Fruit fly (Drosophila melanogaster) whole organism, prepupa: ENCODE results near the gene Miga.

Experiments
- CG10631 ChIP-seq: fragments of 200-800 bp; sonication (Bioruptor generic); optimal IDR thresholded peaks from 2 replicates; lab custom pipeline; 2016; ENCODE audit warnings: missing biosample characterization, missing genetic modification characterization
- CG10669 ChIP-seq: fragments of 200-800 bp; sonication (Bioruptor generic); optimal IDR thresholded peaks from 3 replicates; lab custom pipeline; 2018; ENCODE audit warnings: missing biosample characterization, mild to moderate bottlenecking, missing genetic modification characterization, moderate library complexity
- CG11294 ChIP-seq: fragments of 200-800 bp; sonication (Bioruptor generic); IDR thresholded peaks from 2 replicates; pipeline ENCODE4 v1.3.6; 2022; ENCODE audit warnings: missing biosample characterization, missing genetic modification characterization
- CG11762 ChIP-seq: fragments of 200-800 bp; sonication (Bioruptor generic); optimal IDR thresholded peaks from 3 replicates; lab custom pipeline; 2016; ENCODE audit warnings: missing biosample characterization, missing genetic modification characterization; ENCODE audit not compliant: insufficient read depth
- CG11902 ChIP-seq: fragments of 200-800 bp; sonication (Bioruptor generic); optimal IDR thresholded peaks from 3 replicates; lab custom pipeline; 2016; ENCODE audit warnings: missing biosample characterization, missing genetic modification characterization
- CG15336 ChIP-seq: fragments of 200-800 bp; sonication (Bioruptor generic); IDR thresholded peaks from 2 replicates; pipeline ENCODE4 v1.3.6; 2022; ENCODE audit warnings: missing biosample characterization, missing genetic modification characterization
- CG1621 ChIP-seq: fragments of 200-800 bp; sonication (Bioruptor generic); optimal IDR thresholded peaks from 3 replicates; lab custom pipeline; 2018; ENCODE audit warnings: missing biosample characterization, mild to moderate bottlenecking, missing genetic modification characterization
- CG16779 ChIP-seq: fragments of 200-800 bp; sonication (Bioruptor generic); optimal IDR thresholded peaks from 3 replicates; lab custom pipeline; 2017; ENCODE audit warnings: missing biosample characterization, mild to moderate bottlenecking, missing genetic modification characterization
- CG3032 ChIP-seq: fragments of 200-800 bp; optimal IDR thresholded peaks from 2 replicates; lab custom pipeline; 2019; ENCODE audit warnings: missing biosample characterization, mild to moderate bottlenecking, missing genetic modification characterization, moderate library complexity
- CG31627 ChIP-seq: fragments of 200-800 bp; sonication (Bioruptor generic); optimal IDR thresholded peaks from 3 replicates; lab custom pipeline; 2016; ENCODE audit warnings: missing biosample characterization, missing genetic modification characterization
- CG32006 ChIP-seq: fragments of 200-800 bp; sonication (Bioruptor generic); optimal IDR thresholded peaks from 3 replicates; lab custom pipeline; 2017; ENCODE audit warnings: missing biosample characterization, mild to moderate bottlenecking, missing genetic modification characterization
- CG34406 ChIP-seq: fragments of 200-800 bp; sonication (Bioruptor generic); optimal IDR thresholded peaks from 3 replicates; lab custom pipeline; 2016; ENCODE audit warnings: missing biosample characterization, missing genetic modification characterization
- CG3919 ChIP-seq: fragments of 200-800 bp; sonication (Bioruptor generic); optimal IDR thresholded peaks from 3 replicates; lab custom pipeline; 2016; ENCODE audit warnings: missing biosample characterization, missing genetic modification characterization
- CG4318 ChIP-seq: fragments of 200-800 bp; sonication (Bioruptor generic); optimal IDR thresholded peaks from 3 replicates; lab custom pipeline; 2017; ENCODE audit warnings: missing biosample characterization, mild to moderate bottlenecking, missing genetic modification characterization
- CG6163 ChIP-seq: fragments of 200-800 bp; sonication (Bioruptor generic); IDR thresholded peaks from 3 replicates; pipeline ENCODE4 v1.3.6; 2022; ENCODE audit warnings: missing biosample characterization, missing genetic modification characterization
- CG6276 ChIP-seq: fragments of 200-800 bp; sonication (Bioruptor generic); optimal IDR thresholded peaks from 2 replicates; lab custom pipeline; 2017; ENCODE audit warnings: missing biosample characterization, mild to moderate bottlenecking, missing genetic modification characterization
- CG6792 ChIP-seq: fragments of 200-800 bp; sonication (Bioruptor generic); optimal IDR thresholded peaks from 3 replicates; lab custom pipeline; 2016; ENCODE audit warnings: missing biosample characterization, missing genetic modification characterization
- CG6808 ChIP-seq: fragments of 200-800 bp; sonication (Bioruptor generic); optimal IDR thresholded peaks from 3 replicates; lab custom pipeline; 2017; ENCODE audit warnings: missing biosample characterization, missing genetic modification characterization, mild to moderate bottlenecking, moderate library complexity, missing genetic modification reagents
- CG6854 ChIP-seq: fragments of 200-800 bp; sonication (Bioruptor generic); optimal IDR thresholded peaks from 2 replicates; lab custom pipeline; 2017; ENCODE audit warnings: missing biosample characterization, mild to moderate bottlenecking, missing genetic modification characterization
- CG8119 ChIP-seq: fragments of 200-800 bp; sonication (Bioruptor generic); IDR thresholded peaks from 3 replicates; pipeline ENCODE4 v1.3.6; 2022; ENCODE audit warnings: missing biosample characterization, missing genetic modification characterization
- CG8319 ChIP-seq: fragments of 200-800 bp; sonication (Bioruptor generic); optimal IDR thresholded peaks from 3 replicates; lab custom pipeline; 2016; ENCODE audit warnings: missing biosample characterization, missing genetic modification characterization
- CG8632 ChIP-seq: fragments of 200-800 bp; sonication (Bioruptor generic); optimal IDR thresholded peaks from 3 replicates; lab custom pipeline; 2016; ENCODE audit warnings: missing biosample characterization, missing genetic modification characterization
- CG9139 ChIP-seq: fragments of 200-800 bp; sonication (Bioruptor generic); optimal IDR thresholded peaks from 3 replicates; lab custom pipeline; 2017; ENCODE audit warnings: missing biosample characterization, mild to moderate bottlenecking, missing genetic modification characterization
- Eip75B ChIP-seq: fragments of 200-800 bp; sonication (Bioruptor generic); optimal IDR thresholded peaks from 3 replicates; lab custom pipeline; 2016; ENCODE audit warnings: missing biosample characterization, missing genetic modification characterization
- Eip78C ChIP-seq: fragments of 200-800 bp; sonication (Bioruptor generic); peaks from one replicate; lab custom pipeline; 2016; ENCODE audit warnings: missing biosample characterization, missing genetic modification characterization
- Eip93F ChIP-seq: fragments of 200-800 bp; sonication (Bioruptor generic); optimal IDR thresholded peaks from 2 replicates; lab custom pipeline; 2016; ENCODE audit warnings: missing biosample characterization, mild to moderate bottlenecking, missing genetic modification characterization
- Ets96B ChIP-seq: fragments of 200-800 bp; optimal IDR thresholded peaks from 2 replicates; lab custom pipeline; 2019; ENCODE audit warnings: missing biosample characterization, mild to moderate bottlenecking, missing genetic modification characterization, moderate library complexity
- Gug ChIP-seq: fragments of 200-800 bp; sonication (Bioruptor generic); IDR thresholded peaks from 2 replicates; pipeline ENCODE4 v1.3.6; 2022; ENCODE audit warnings: missing biosample characterization, missing genetic modification characterization
- Hr38 ChIP-seq: sonication (Bioruptor generic); optimal IDR thresholded peaks from 2 replicates; lab custom pipeline; 2016; ENCODE audit warnings: missing biosample characterization, missing genetic modification characterization
- Hr39 ChIP-seq: fragments of 200-800 bp; sonication (Bioruptor generic); optimal IDR thresholded peaks from 2 replicates; lab custom pipeline; 2016; ENCODE audit warnings: missing biosample characterization, missing genetic modification characterization
- Hr4 ChIP-seq: fragments of 200-800 bp; sonication (Bioruptor generic); optimal IDR thresholded peaks from 3 replicates; lab custom pipeline; 2016; ENCODE audit warnings: missing biosample characterization, missing genetic modification characterization
- Lpt ChIP-seq: fragments of 200-800 bp; sonication (Bioruptor generic); optimal IDR thresholded peaks from 3 replicates; lab custom pipeline; 2016; ENCODE audit warnings: missing biosample characterization, missing genetic modification characterization
- Met ChIP-seq: fragments of 200-800 bp; sonication (Bioruptor generic); optimal IDR thresholded peaks from 3 replicates; lab custom pipeline; 2016; ENCODE audit warnings: missing biosample characterization, missing genetic modification characterization
- OdsH ChIP-seq: fragments of 200-800 bp; sonication (Bioruptor generic); optimal IDR thresholded peaks from 3 replicates; lab custom pipeline; 2016; ENCODE audit warnings: missing biosample characterization, missing genetic modification characterization
- Smox ChIP-seq: fragments of 200-800 bp; sonication (Bioruptor generic); optimal IDR thresholded peaks from 3 replicates; lab custom pipeline; 2016; ENCODE audit warnings: missing biosample characterization, missing genetic modification characterization
- Sox102F ChIP-seq: fragments of 200-800 bp; sonication (Bioruptor generic); optimal IDR thresholded peaks from 2 replicates; lab custom pipeline; 2016; ENCODE audit warnings: missing biosample characterization, mild to moderate bottlenecking, missing genetic modification characterization
- Sox14 ChIP-seq: fragments of 200-800 bp; sonication (Bioruptor generic); optimal IDR thresholded peaks from 3 replicates; lab custom pipeline; 2016; ENCODE audit warnings: missing biosample characterization, missing genetic modification characterization
- Sox15 ChIP-seq: fragments of 200-800 bp; sonication (Bioruptor generic); optimal IDR thresholded peaks from 3 replicates; lab custom pipeline; 2016; ENCODE audit warnings: missing biosample characterization, missing genetic modification characterization
- acj6 ChIP-seq: fragments of 200-800 bp; sonication (Bioruptor generic); optimal IDR thresholded peaks from 3 replicates; lab custom pipeline; 2016; ENCODE audit warnings: missing biosample characterization, missing genetic modification characterization
- cyc ChIP-seq: fragments of 200-800 bp; sonication (Bioruptor generic); optimal IDR thresholded peaks from 3 replicates; lab custom pipeline; 2016; ENCODE audit warnings: missing biosample characterization, missing genetic modification characterization
- dac ChIP-seq: fragments of 200-800 bp; sonication (Bioruptor generic); optimal IDR thresholded peaks from 2 replicates; lab custom pipeline; 2017; ENCODE audit warnings: missing biosample characterization, mild to moderate bottlenecking, missing genetic modification characterization
- esn ChIP-seq: fragments of 200-800 bp; sonication (Bioruptor generic); optimal IDR thresholded peaks from 2 replicates; lab custom pipeline; 2016; ENCODE audit warnings: missing biosample characterization, mild to moderate bottlenecking, missing genetic modification characterization, moderate library complexity
- fd59A ChIP-seq: fragments of 200-800 bp; sonication (Bioruptor generic); optimal IDR thresholded peaks from 2 replicates; lab custom pipeline; 2017; ENCODE audit warnings: missing biosample characterization, mild to moderate bottlenecking, missing genetic modification characterization, missing genetic modification reagents
- fd85E ChIP-seq: fragments of 200-800 bp; sonication (Bioruptor generic); optimal IDR thresholded peaks from 3 replicates; lab custom pipeline; 2016; ENCODE audit warnings: missing biosample characterization, missing genetic modification characterization
- fkh ChIP-seq: fragments of 200-800 bp; sonication (Bioruptor generic); optimal IDR thresholded peaks from 3 replicates; lab custom pipeline; 2017; ENCODE audit warnings: missing biosample characterization, mild to moderate bottlenecking, missing genetic modification characterization, moderate library complexity
- lz ChIP-seq: fragments of 200-800 bp; sonication (Bioruptor generic); optimal IDR thresholded peaks from 3 replicates; lab custom pipeline; 2016; ENCODE audit warnings: missing biosample characterization, missing genetic modification characterization
- net ChIP-seq: fragments of 200-800 bp; sonication (Bioruptor generic); optimal IDR thresholded peaks from 3 replicates; lab custom pipeline; 2016; ENCODE audit warnings: missing biosample characterization, missing genetic modification characterization
- pdm3 ChIP-seq: fragments of 200-800 bp; sonication (Bioruptor generic); optimal IDR thresholded peaks from 3 replicates; lab custom pipeline; 2016; ENCODE audit warnings: missing biosample characterization, missing genetic modification characterization
- salr ChIP-seq, 2 experiments: fragments of 200-800 bp; sonication (Bioruptor generic); optimal IDR thresholded peaks; 3 replicates each; lab custom pipeline; 2016 to 2018; ENCODE audit warnings: missing biosample characterization in 2 of 2, missing genetic modification characterization in 2 of 2, mild to moderate bottlenecking in 1 of 2
- spab ChIP-seq: fragments of 200-800 bp; sonication (Bioruptor generic); optimal IDR thresholded peaks from 2 replicates; lab custom pipeline; 2017; ENCODE audit warnings: missing biosample characterization, mild to moderate bottlenecking, missing genetic modification characterization, missing genetic modification reagents
- ss ChIP-seq, 2 experiments: fragments of 200-800 bp; sonication (Bioruptor generic); optimal IDR thresholded peaks; 2 replicates in 1 of 2; 3 replicates in 1 of 2; lab custom pipeline; 2017 to 2018; ENCODE audit warnings: mild to moderate bottlenecking in 2 of 2, missing biosample characterization in 2 of 2, missing genetic modification characterization in 2 of 2, moderate library complexity in 1 of 2
- svp ChIP-seq: fragments of 200-800 bp; sonication (Bioruptor generic); peaks from one replicate; lab custom pipeline; 2016; ENCODE audit warnings: missing biosample characterization, missing genetic modification characterization
- vri ChIP-seq: fragments of 200-800 bp; sonication (Bioruptor generic); optimal IDR thresholded peaks from 3 replicates; lab custom pipeline; 2016; ENCODE audit warnings: missing biosample characterization, mild to moderate bottlenecking, missing genetic modification characterization

The Miga gene

DNA sequence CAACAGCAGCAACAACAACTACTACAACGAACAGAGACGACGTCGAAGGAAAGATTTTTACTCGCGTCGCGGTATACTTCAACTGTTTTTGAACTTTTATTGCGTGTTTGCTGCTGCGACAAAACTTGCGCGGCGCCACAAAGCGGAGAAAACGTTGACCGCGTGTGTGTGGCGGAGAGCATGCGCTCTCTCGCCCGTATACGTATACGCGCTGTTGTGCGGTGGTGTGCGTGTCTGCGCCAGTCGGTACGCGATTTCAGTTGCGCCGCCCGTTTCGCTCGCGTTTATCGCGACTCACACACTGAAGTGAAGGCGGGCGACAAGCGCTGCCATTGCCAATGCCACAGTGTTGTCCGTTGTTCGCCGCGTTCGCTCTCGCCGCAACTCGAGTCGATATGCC, 27.8 kb downstream of the Miga start:
- TF ChIP-seq CG6163 = peak; percentile 96
- TF ChIP-seq CG15336 (GFP tag; lab: Robert Waterston, UW) = peak; percentile 96
- no peak for TF ChIP-seq CG10631 (GFP tag; lab: Kevin White, UChicago)
- TF ChIP-seq CG9139 (GFP tag; lab: Kevin White, UChicago) = peak; percentile 78
- TF ChIP-seq CG10669 = peak; percentile 4
- TF ChIP-seq Sox15 (GFP tag; lab: Kevin White, UChicago) = no peak
- TF ChIP-seq Eip93F (GFP tag; lab: Kevin White, UChicago) = peak; percentile 98
- no peak for TF ChIP-seq Hr38
- TF ChIP-seq CG34406 (GFP tag; lab: Kevin White, UChicago) = peak; percentile 28
- TF ChIP-seq ss (GFP tag; optimal IDR thresholded peaks at IDR 0.05; lab: Kevin White, UChicago) = peak; percentile 88 to 92
- TF ChIP-seq Hr4 (GFP tag; lab: Kevin White, UChicago) = no peak
- peak; percentile 79 for TF ChIP-seq fd85E (GFP tag; lab: Kevin White, UChicago)
- peak; percentile 93 for TF ChIP-seq CG6854
- TF ChIP-seq CG6808 (GFP tag; lab: Kevin White, UChicago) = peak; percentile 76
- TF ChIP-seq Gug (GFP tag; lab: Robert Waterston, UW) = peak; percentile 82
- TF ChIP-seq CG11762 (GFP tag; lab: Kevin White, UChicago) = peak; percentile 10
- TF ChIP-seq CG8632 (GFP tag; lab: Kevin White, UChicago) = peak; percentile 39
- no peak for TF ChIP-seq esn
- no peak for TF ChIP-seq Met
- peak; percentile 84 for TF ChIP-seq CG16779 (tag; lab: Kevin White, UChicago)
- no peak for TF ChIP-seq Hr39 (GFP tag; lab: Kevin White, UChicago)
- no peak for TF ChIP-seq cyc (GFP tag; lab: Kevin White, UChicago)
- peak; percentile 7 for TF ChIP-seq lz (GFP tag; lab: Kevin White, UChicago)
- no peak for TF ChIP-seq CG8319 (GFP tag; lab: Kevin White, UChicago)
- TF ChIP-seq Eip78C (GFP tag; lab: Kevin White, UChicago) = peak; percentile 82
- no peak for TF ChIP-seq Sox14 (GFP tag; lab: Kevin White, UChicago)
- TF ChIP-seq OdsH (GFP tag; lab: Kevin White, UChicago) = no peak
- TF ChIP-seq acj6 (GFP tag; lab: Kevin White, UChicago) = no peak
- peak; percentile 63 for TF ChIP-seq CG1621 (tag; lab: Kevin White, UChicago)
- TF ChIP-seq CG3919 = peak; percentile 34
- TF ChIP-seq CG11902 (GFP tag; lab: Kevin White, UChicago) = no peak
- peak; percentile 93 for TF ChIP-seq CG8119 (GFP tag; lab: Robert Waterston, UW)
- no peak for TF ChIP-seq CG32006 (GFP tag; lab: Kevin White, UChicago)
- peak; percentile 85; the same call in 1 of the 2 replicates for TF ChIP-seq CG11294 (GFP tag; lab: Robert Waterston, UW)
- peak; percentile 15 for TF ChIP-seq Smox (GFP tag; lab: Kevin White, UChicago)
- peak; percentile 62 for TF ChIP-seq Ets96B (tag; lab: Kevin White, UChicago)
- TF ChIP-seq fkh (GFP tag; lab: Kevin White, UChicago) = peak; percentile 42
- TF ChIP-seq CG31627 (GFP tag; lab: Kevin White, UChicago) = no peak
- peak; percentile 56 for TF ChIP-seq net (GFP tag; lab: Kevin White, UChicago)
- no peak for TF ChIP-seq CG6792 (GFP tag; lab: Kevin White, UChicago)
- peak; percentile 59 for TF ChIP-seq CG6276 (GFP tag; lab: Kevin White, UChicago)
- TF ChIP-seq CG4318 (GFP tag; lab: Kevin White, UChicago) = no peak
- TF ChIP-seq dac (GFP tag; lab: Kevin White, UChicago) = peak; percentile 31
- TF ChIP-seq svp = no peak
- TF ChIP-seq Lpt = peak; percentile 12
- peak; percentile 60 for TF ChIP-seq vri (GFP tag; lab: Kevin White, UChicago)
- TF ChIP-seq salr (GFP tag; optimal IDR thresholded peaks at IDR 0.05; lab: Kevin White, UChicago) = no peak
- no peak for TF ChIP-seq spab (GFP tag; lab: Kevin White, UChicago)
- TF ChIP-seq Eip75B = peak; percentile 14
- peak; percentile 20 for TF ChIP-seq fd59A
- TF ChIP-seq CG3032 (tag; lab: Kevin White, UChicago) = peak; percentile 14
- peak; percentile 74 for TF ChIP-seq Sox102F (GFP tag; lab: Kevin White, UChicago)
- TF ChIP-seq pdm3 (GFP tag; lab: Kevin White, UChicago) = no peak
